Worm (Caenorhabditis elegans) whole organism, young adult: ENCODE results near the gene unc-53.

Source experiments
- ceh-40 ChIP-seq: fragments of 200-800 bp; sonication (Bioruptor generic); IDR thresholded peaks from 2 replicates; pipeline ENCODE4 v1.3.6; 2022; ENCODE audit warnings: missing genetic modification characterization, missing compliant biosample characterization
- ceh-79 ChIP-seq: sonication (generic microtip); optimal IDR thresholded peaks from 2 replicates; lab custom pipeline; 2017; ENCODE audit warnings: mild to moderate bottlenecking, missing genetic modification characterization, missing compliant biosample characterization
- egl-44 ChIP-seq: fragments of 200-800 bp; sonication (Bioruptor generic); IDR thresholded peaks from 2 replicates; pipeline ENCODE4 v1.3.6; 2022; ENCODE audit warnings: missing genetic modification reagents, missing genetic modification characterization, missing compliant biosample characterization
- madf-8 ChIP-seq: fragments of 200-800 bp; sonication (Bioruptor generic); conservative IDR thresholded peaks from 2 replicates; pipeline ENCODE4 v1.3.6; 2022; ENCODE audit warnings: missing genetic modification reagents, missing genetic modification characterization, missing compliant biosample characterization
- mes-4 ChIP-seq: sonication (generic microtip); optimal IDR thresholded peaks from 2 replicates; lab custom pipeline; 2016; ENCODE audit warnings: missing genotype, missing genetic modification characterization, missing compliant biosample characterization
- nhr-90 ChIP-seq: sonication (generic microtip); optimal IDR thresholded peaks from 2 replicates; lab custom pipeline; 2016; ENCODE audit warnings: missing genotype, mild to moderate bottlenecking, missing genetic modification characterization, missing compliant biosample characterization
- tbx-9 ChIP-seq: sonication (generic microtip); optimal IDR thresholded peaks from 2 replicates; lab custom pipeline; 2016; ENCODE audit warnings: borderline replicate concordance, missing genetic modification characterization, inconsistent platforms, missing compliant biosample characterization

ce11 chrII:11103052-11103451 lies 13.8 kb upstream of the unc-53 start:
- TF ChIP-seq egl-44 (GFP tag; lab: Robert Waterston, UW) (no peak), tbx-9 (tag; lab: Kevin White, UChicago) (no peak), ceh-79 (tag; lab: Kevin White, UChicago) (no peak), mes-4 (tag; lab: Kevin White, UChicago) (no peak), ceh-40 (GFP tag; lab: Robert Waterston, UW) (no peak), nhr-90 (no peak), madf-8 (no peak)
